Worm (Caenorhabditis elegans): Measurements from ENCODE around the gene mrpl-53.

Gene mrpl-53

ce11 chrII:9621913-9622348 is 24.5 kb downstream of the mrpl-53 start:
- TF ChIP-seq nhr-11 (tag; optimal IDR thresholded peaks at IDR 0.05) = no peak
- no peak for TF ChIP-seq nhr-6 (tag; optimal IDR thresholded peaks at IDR 0.05)
- no peak for TF ChIP-seq R02D3.7 (tag; optimal IDR thresholded peaks at IDR 0.05)
- no peak for TF ChIP-seq ztf-1 (GFP tag; conservative IDR thresholded peaks at IDR 0.05)
- TF ChIP-seq aly-2 (tag; optimal IDR thresholded peaks at IDR 0.05) = no peak
- no peak for TF ChIP-seq zag-1 (tag; optimal IDR thresholded peaks at IDR 0.05)
- TF ChIP-seq lin-11 (tag; optimal IDR thresholded peaks at IDR 0.05) = no peak
- peak; percentile 21 for TF ChIP-seq C34F6.9 (tag; optimal IDR thresholded peaks at IDR 0.05)
- no peak for TF ChIP-seq nhr-21 (tag; optimal IDR thresholded peaks at IDR 0.05)
- TF ChIP-seq ceh-82 (tag; optimal IDR thresholded peaks at IDR 0.05) = no peak
- no peak for TF ChIP-seq nhr-129 (tag; optimal IDR thresholded peaks at IDR 0.05)
- peak; percentile 40 for TF ChIP-seq crh-2 (tag; optimal IDR thresholded peaks at IDR 0.05)
- peak; percentile 43 for TF ChIP-seq F13H6.1 (tag; optimal IDR thresholded peaks at IDR 0.05)
- TF ChIP-seq Y55F3AM.14 (GFP tag; optimal IDR thresholded peaks at IDR 0.05) = no peak
- no peak for TF ChIP-seq lin-13 (GFP tag; optimal IDR thresholded peaks at IDR 0.05)
- TF ChIP-seq sma-9 (GFP tag; optimal IDR thresholded peaks at IDR 0.05) = peak; percentile 9
- no peak for TF ChIP-seq sma-9 (tag; optimal IDR thresholded peaks at IDR 0.05)
- no peak for TF ChIP-seq unc-55 (GFP tag; optimal IDR thresholded peaks at IDR 0.05)
- TF ChIP-seq nhr-77 (tag; optimal IDR thresholded peaks at IDR 0.05) = no peak
- no peak for TF ChIP-seq nhr-25 (tag; optimal IDR thresholded peaks at IDR 0.05)
- TF ChIP-seq blmp-1 (tag; optimal IDR thresholded peaks at IDR 0.05; ENCODE audit: insufficient read depth) = peak; percentile 13

ce11 chrII:9624110-9624695 is 26.8 kb downstream of the mrpl-53 start, which contains the start of the genes dnj-20 and ZK1307.8:
TSS of gene dnj-20 (minus strand) at chrII:9624176.
TSS of gene ZK1307.8 (plus strand) at chrII:9624613.
- TF ChIP-seq lin-39 (tag; optimal IDR thresholded peaks at IDR 0.05) = no peak
- TF ChIP-seq skn-1 (tag; optimal IDR thresholded peaks at IDR 0.05) = no peak
- no peak for TF ChIP-seq blmp-1 (tag; optimal IDR thresholded peaks at IDR 0.05; ENCODE audit: insufficient read depth)
- TF ChIP-seq ZK546.5 (tag; optimal IDR thresholded peaks at IDR 0.05) = no peak
- TF ChIP-seq nhr-21 (tag; optimal IDR thresholded peaks at IDR 0.05) = no peak
- no peak for TF ChIP-seq ztf-1 (GFP tag; conservative IDR thresholded peaks at IDR 0.05)
- peak; percentile 15 for TF ChIP-seq gmeb-1 (tag; optimal IDR thresholded peaks at IDR 0.05)
- TF ChIP-seq C34F6.9 (tag; optimal IDR thresholded peaks at IDR 0.05) = peak; percentile 43
- no peak for TF ChIP-seq nhr-6 (tag; optimal IDR thresholded peaks at IDR 0.05)
- TF ChIP-seq unc-55 (GFP tag; optimal IDR thresholded peaks at IDR 0.05) = peak; percentile 38
- peak; percentile 23 for TF ChIP-seq fos-1 (tag; optimal IDR thresholded peaks at IDR 0.05)
- no peak for TF ChIP-seq ceh-16 (tag; optimal IDR thresholded peaks at IDR 0.05)
- peak in 1 of 2 experiments; percentile 55 for TF ChIP-seq lsy-2 (tag; optimal IDR thresholded peaks at IDR 0.05)
- no peak for TF ChIP-seq ztf-11 (tag; optimal IDR thresholded peaks at IDR 0.05)
- TF ChIP-seq F13H6.1 (tag; optimal IDR thresholded peaks at IDR 0.05) = no peak
- peak; percentile 79 for TF ChIP-seq crh-2 (tag; optimal IDR thresholded peaks at IDR 0.05)
- TF ChIP-seq R02D3.7 (tag; optimal IDR thresholded peaks at IDR 0.05) = no peak
- TF ChIP-seq zag-1 (tag; optimal IDR thresholded peaks at IDR 0.05) = no peak
- TF ChIP-seq mdl-1 (tag; optimal IDR thresholded peaks at IDR 0.05) = no peak
- no peak for TF ChIP-seq snpc-4 (tag; optimal IDR thresholded peaks at IDR 0.05)
- TF ChIP-seq unc-62 (GFP tag; optimal IDR thresholded peaks at IDR 0.05) = no peak
- TF ChIP-seq nhr-77 (tag; optimal IDR thresholded peaks at IDR 0.05) = no peak

ce11 chrII:9625930-9626329 is 28.5 kb downstream of the mrpl-53 start:
- TF ChIP-seq lin-39 (tag; optimal IDR thresholded peaks at IDR 0.05) (no peak), lsy-2 (tag; optimal IDR thresholded peaks at IDR 0.05) (no peak), mbf-1 (tag; optimal IDR thresholded peaks at IDR 0.05) (no peak), aly-2 (tag; optimal IDR thresholded peaks at IDR 0.05) (no peak), crh-2 (tag; optimal IDR thresholded peaks at IDR 0.05) (no peak)

ce11 chrII:9636300-9636699 is 38.9 kb downstream of the mrpl-53 start, which contains the start of gene ZK1307.7:
TSS of gene ZK1307.7 (plus strand) at chrII:9636600.
- TF ChIP-seq snpc-4 (tag; optimal IDR thresholded peaks at IDR 0.05) = no peak
- TF ChIP-seq mdl-1 (tag; optimal IDR thresholded peaks at IDR 0.05) = no peak
- TF ChIP-seq dmd-4 (tag; optimal IDR thresholded peaks at IDR 0.05) = no peak
- no peak for TF ChIP-seq Y55F3AM.14 (GFP tag; optimal IDR thresholded peaks at IDR 0.05)
- no peak for TF ChIP-seq nhr-10 (tag; optimal IDR thresholded peaks at IDR 0.05)
- no peak for TF ChIP-seq ZK546.5 (tag; optimal IDR thresholded peaks at IDR 0.05)
- TF ChIP-seq ceh-82 (tag; optimal IDR thresholded peaks at IDR 0.05) = no peak
- no peak for TF ChIP-seq ama-1 (optimal IDR thresholded peaks at IDR 0.05)
- TF ChIP-seq ztf-4 (tag; optimal IDR thresholded peaks at IDR 0.05) = no peak
- no peak for TF ChIP-seq sem-4 (tag; optimal IDR thresholded peaks at IDR 0.05)
- TF ChIP-seq blmp-1 (tag; optimal IDR thresholded peaks at IDR 0.05; ENCODE audit: insufficient read depth) = no peak
- TF ChIP-seq elt-1 (tag; optimal IDR thresholded peaks at IDR 0.05) = no peak
- no peak for TF ChIP-seq sma-9 (GFP tag; optimal IDR thresholded peaks at IDR 0.05)
- TF ChIP-seq sma-9 (tag; optimal IDR thresholded peaks at IDR 0.05) = no peak
- TF ChIP-seq ztf-1 (GFP tag; conservative IDR thresholded peaks at IDR 0.05) = no peak
